Worm (Caenorhabditis elegans) whole organism, mixed stage, embryonic: ENCODE data around the gene K02C4.5.

ENCODE experiments used
- elt-3 ChIP-seq: fragments of 150-350 bp; optimal IDR thresholded peaks from 2 replicates; lab custom pipeline; 2014; ENCODE audit warnings: missing biosample characterization, missing genetic modification characterization
- nhr-76 ChIP-seq: sonication (generic microtip); optimal IDR thresholded peaks from 2 replicates; lab custom pipeline; 2017; ENCODE audit warnings: missing biosample characterization, missing genetic modification characterization
- pha-4 ChIP-seq: fragments of 150-350 bp; optimal IDR thresholded peaks from 2 replicates; lab custom pipeline; 2018; ENCODE audit warnings: missing biosample characterization, missing genetic modification reagents, missing genetic modification characterization

ce11 chrII:8093283-8093682 lies 15.0 kb downstream of the K02C4.5 start:
- no peak for TF ChIP-seq elt-3
- no peak for TF ChIP-seq nhr-76 (tag; lab: Kevin White, UChicago)
- no peak for TF ChIP-seq pha-4
